Worm (Caenorhabditis elegans) whole organism, L3 larva: ENCODE data around the gene R160.14.

Experiments used
- R02D3.7 ChIP-seq: fragments of 150-350 bp; optimal IDR thresholded peaks from 2 replicates; lab custom pipeline; 2014; ENCODE audit warnings: missing biosample characterization, missing genetic modification characterization
- ZK546.5 ChIP-seq: sonication (generic microtip); optimal IDR thresholded peaks from 2 replicates; lab custom pipeline; 2017; ENCODE audit warnings: missing biosample characterization, missing genetic modification characterization
- aly-2 ChIP-seq: fragments of 150-350 bp; optimal IDR thresholded peaks from 2 replicates; lab custom pipeline; 2014; ENCODE audit warnings: missing biosample characterization, missing genetic modification characterization
- ama-1 ChIP-seq: fragments of 150-350 bp; optimal IDR thresholded peaks from 2 replicates; lab custom pipeline; 2018
- ceh-16 ChIP-seq: sonication (generic microtip); optimal IDR thresholded peaks from 2 replicates; lab custom pipeline; 2017; ENCODE audit warnings: missing biosample characterization, missing genetic modification characterization
- ceh-28 ChIP-seq: fragments of 150-350 bp; optimal IDR thresholded peaks from 2 replicates; lab custom pipeline; 2014; ENCODE audit warnings: missing biosample characterization, missing genetic modification reagents, missing genetic modification characterization
- ceh-82 ChIP-seq: fragments of 150-350 bp; optimal IDR thresholded peaks from 2 replicates; lab custom pipeline; 2014; ENCODE audit warnings: missing biosample characterization, missing genetic modification characterization
- egl-27 ChIP-seq: sonication (generic microtip); optimal IDR thresholded peaks from 4 replicates; lab custom pipeline; 2017; ENCODE audit warnings: missing biosample characterization, missing genetic modification reagents, missing genetic modification characterization
- elt-1 ChIP-seq: fragments of 150-350 bp; optimal IDR thresholded peaks from 2 replicates; lab custom pipeline; 2014; ENCODE audit warnings: missing biosample characterization, missing genetic modification characterization
- elt-2 ChIP-seq: sonication (generic microtip); optimal IDR thresholded peaks from 2 replicates; lab custom pipeline; 2016; ENCODE audit warnings: missing genetic modification reagents, mild to moderate bottlenecking, missing genetic modification characterization, missing compliant biosample characterization
- eor-1 ChIP-seq, 2 experiments: fragments of 150-350 bp; optimal IDR thresholded peaks; 2 replicates each; lab custom pipeline; 2014 to 2018; ENCODE audit warnings: missing biosample characterization in 2 of 2, missing genetic modification characterization in 2 of 2
- fkh-10 ChIP-seq: sonication (generic microtip); optimal IDR thresholded peaks from 2 replicates; lab custom pipeline; 2017; ENCODE audit warnings: missing biosample characterization, missing genetic modification reagents, missing genetic modification characterization
- fkh-2 ChIP-seq: fragments of 150-350 bp; optimal IDR thresholded peaks from 2 replicates; lab custom pipeline; 2014; ENCODE audit warnings: missing biosample characterization, missing genetic modification reagents, missing genetic modification characterization
- fos-1 ChIP-seq: fragments of 150-350 bp; optimal IDR thresholded peaks from 2 replicates; lab custom pipeline; 2014; ENCODE audit warnings: missing biosample characterization, missing genetic modification characterization
- hmg-11 ChIP-seq: sonication (generic microtip); optimal IDR thresholded peaks from 2 replicates; lab custom pipeline; 2016; ENCODE audit warnings: missing genetic modification characterization, missing compliant biosample characterization
- jun-1 ChIP-seq: fragments of 150-350 bp; optimal IDR thresholded peaks from 2 replicates; lab custom pipeline; 2014; ENCODE audit warnings: missing biosample characterization, missing genetic modification reagents, missing genetic modification characterization
- lin-39 ChIP-seq: fragments of 150-350 bp; optimal IDR thresholded peaks from 2 replicates; lab custom pipeline; 2018; ENCODE audit warnings: missing biosample characterization, missing genetic modification reagents, missing genetic modification characterization
- lsy-12 ChIP-seq: sonication (generic microtip); optimal IDR thresholded peaks from 2 replicates; lab custom pipeline; 2016; ENCODE audit warnings: mild to moderate bottlenecking, missing genetic modification characterization, missing compliant biosample characterization
- mdl-1 ChIP-seq: fragments of 150-350 bp; optimal IDR thresholded peaks from 2 replicates; lab custom pipeline; 2014; ENCODE audit warnings: missing biosample characterization, missing genetic modification characterization
- mml-1 ChIP-seq: fragments of 150-350 bp; sonication (generic microtip); optimal IDR thresholded peaks from 3 replicates; lab custom pipeline; 2014; ENCODE audit warnings: missing biosample characterization, missing genetic modification characterization
- nhr-12 ChIP-seq: fragments of 150-350 bp; optimal IDR thresholded peaks from 2 replicates; lab custom pipeline; 2014; ENCODE audit warnings: missing biosample characterization, missing genetic modification characterization
- nhr-237 ChIP-seq: fragments of 150-350 bp; optimal IDR thresholded peaks from 2 replicates; lab custom pipeline; 2014; ENCODE audit warnings: missing biosample characterization, missing genetic modification characterization
- nhr-28 ChIP-seq: fragments of 150-350 bp; optimal IDR thresholded peaks from 2 replicates; lab custom pipeline; 2014; ENCODE audit warnings: missing biosample characterization, missing genetic modification characterization
- nhr-43 ChIP-seq: sonication (generic microtip); optimal IDR thresholded peaks from 2 replicates; lab custom pipeline; 2016; ENCODE audit warnings: mild to moderate bottlenecking, missing genetic modification characterization, missing compliant biosample characterization; ENCODE audit not compliant: poor library complexity, severe bottlenecking
- nhr-67 ChIP-seq: fragments of 150-350 bp; optimal IDR thresholded peaks from 2 replicates; lab custom pipeline; 2014; ENCODE audit warnings: missing biosample characterization, missing genetic modification characterization
- nhr-76 ChIP-seq: fragments of 150-350 bp; sonication (generic microtip); optimal IDR thresholded peaks from 5 replicates; lab custom pipeline; 2014; ENCODE audit warnings: missing biosample characterization, missing genetic modification characterization
- nhr-77 ChIP-seq: fragments of 150-350 bp; optimal IDR thresholded peaks from 2 replicates; lab custom pipeline; 2014; ENCODE audit warnings: missing biosample characterization, missing genetic modification characterization
- sea-2 ChIP-seq: fragments of 150-350 bp; sonication (generic microtip); optimal IDR thresholded peaks from 4 replicates; lab custom pipeline; 2014; ENCODE audit warnings: missing biosample characterization, missing genetic modification reagents, missing genetic modification characterization
- snpc-4 ChIP-seq: fragments of 150-350 bp; optimal IDR thresholded peaks from 2 replicates; lab custom pipeline; 2014; ENCODE audit warnings: missing biosample characterization, missing genetic modification characterization
- unc-39 ChIP-seq: sonication (generic microtip); optimal IDR thresholded peaks from 4 replicates; lab custom pipeline; 2017; ENCODE audit warnings: missing biosample characterization, missing genetic modification characterization
- unc-62 ChIP-seq: fragments of 150-350 bp; sonication (generic microtip); optimal IDR thresholded peaks from 4 replicates; lab custom pipeline; 2014; ENCODE audit warnings: missing biosample characterization, missing genetic modification reagents, missing genetic modification characterization
- ztf-11 ChIP-seq: fragments of 150-350 bp; optimal IDR thresholded peaks from 2 replicates; lab custom pipeline; 2014; ENCODE audit warnings: missing biosample characterization, missing genetic modification characterization
- ztf-4 ChIP-seq: fragments of 150-350 bp; optimal IDR thresholded peaks from 2 replicates; lab custom pipeline; 2014; ENCODE audit warnings: missing biosample characterization, missing genetic modification characterization

R160.14 gene

DNA sequence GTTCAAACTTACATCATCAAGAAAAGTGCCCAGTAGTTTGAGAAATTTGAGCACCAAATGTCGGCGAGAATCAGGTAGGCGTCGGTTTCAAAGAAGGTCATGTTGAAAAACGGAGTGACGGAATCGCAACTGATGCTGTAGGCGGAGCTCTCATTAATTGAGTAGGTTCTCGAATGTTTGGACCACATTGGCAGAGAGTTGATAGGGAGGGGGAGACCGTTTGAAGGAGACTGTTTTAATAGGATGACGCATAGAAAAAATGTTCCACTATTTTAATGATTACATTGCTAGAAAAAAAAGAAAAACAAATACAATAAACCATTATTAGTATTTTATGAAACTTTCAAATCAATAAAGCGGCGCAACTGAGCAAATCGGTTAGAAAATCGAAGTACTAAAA is 8.7 kb downstream of the R160.14 start, which contains the start of gene F14H12.17:
TSS of gene F14H12.17 (minus strand) at position 101 of the 400 bp plus-strand sequence.
- TF ChIP-seq mdl-1 (tag; lab: Kevin White, UChicago) (no peak), snpc-4 (tag; lab: Kevin White, UChicago) (no peak), eor-1 (tag; optimal IDR thresholded peaks at IDR 0.05; lab: Kevin White, UChicago) (no peak), ztf-11 (tag; lab: Kevin White, UChicago) (no peak), fkh-10 (GFP tag; lab: Kevin White, UChicago) (no peak), aly-2 (tag; lab: Kevin White, UChicago) (no peak), nhr-76 (tag; lab: Kevin White, UChicago) (no peak), unc-39 (tag; lab: Kevin White, UChicago) (no peak), elt-1 (tag; lab: Kevin White, UChicago) (no peak), hmg-11 (tag; lab: Kevin White, UChicago) (no peak)

DNA sequence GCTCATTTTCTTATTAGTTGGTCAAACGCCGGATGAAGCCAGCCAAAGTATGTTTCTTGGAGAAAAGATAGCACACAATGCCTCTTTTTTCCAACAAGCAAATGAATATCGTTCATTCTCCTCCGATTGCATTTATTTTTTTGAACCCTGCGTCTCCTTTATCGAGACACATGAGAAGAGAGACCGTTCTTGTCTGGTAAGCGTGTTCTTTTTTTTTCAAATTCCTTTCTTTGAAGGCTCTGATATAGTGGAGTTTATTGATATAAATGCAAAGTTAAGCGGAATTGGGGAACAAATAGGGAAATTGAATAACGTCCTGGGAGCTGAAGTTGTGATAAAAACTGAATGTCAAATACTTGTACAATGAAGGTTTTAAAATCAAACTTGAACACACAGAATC is 9.4 kb downstream of the R160.14 start, which contains the start of gene F14H12.7:
TSS of gene F14H12.7 (minus strand) at position 101 of the 400 bp plus-strand sequence.
- TF ChIP-seq ceh-28 (tag; lab: Kevin White, UChicago) (no peak), nhr-237 (no peak), nhr-43 (no peak), nhr-28 (no peak), fos-1 (tag; lab: Kevin White, UChicago) (no peak), nhr-77 (tag; lab: Kevin White, UChicago) (no peak), ztf-4 (tag; lab: Kevin White, UChicago) (no peak), nhr-67 (tag; lab: Kevin White, UChicago) (no peak), egl-27 (tag; lab: Kevin White, UChicago) (no peak), lsy-12 (tag; lab: Kevin White, UChicago) (no peak), sea-2 (no peak), ceh-82 (tag; lab: Kevin White, UChicago) (no peak), nhr-12 (tag; lab: Kevin White, UChicago) (no peak), ama-1 (lab: Kevin White, UChicago) (no peak), ZK546.5 (tag; lab: Kevin White, UChicago) (no peak), ceh-16 (tag; lab: Kevin White, UChicago) (no peak), mml-1 (tag; lab: Kevin White, UChicago) (no peak), R02D3.7 (tag; lab: Kevin White, UChicago) (no peak), mdl-1 (tag; lab: Kevin White, UChicago) (no peak)

DNA sequence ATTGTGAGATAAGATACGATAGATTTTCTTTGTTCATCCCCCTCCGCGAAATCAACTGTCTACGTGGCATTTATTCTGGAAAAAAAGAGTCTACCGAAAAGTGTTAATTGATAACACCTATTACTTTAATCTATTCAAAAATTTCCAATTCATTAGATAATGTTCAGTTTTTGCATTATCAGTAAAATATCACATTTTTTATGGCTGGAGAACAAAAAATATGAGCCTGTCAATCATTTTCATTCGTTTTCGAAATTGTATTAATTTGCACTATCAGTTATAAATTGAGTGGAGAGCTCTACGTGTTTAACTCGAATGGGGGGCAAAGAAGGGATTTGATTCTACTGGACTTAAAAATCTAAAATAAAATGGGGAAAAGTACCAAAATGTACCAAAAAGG is 12.9 kb downstream of the R160.14 start:
- TF ChIP-seq elt-2 (tag; lab: Kevin White, UChicago) (peak; percentile 61), ceh-28 (tag; lab: Kevin White, UChicago) (no peak)

DNA sequence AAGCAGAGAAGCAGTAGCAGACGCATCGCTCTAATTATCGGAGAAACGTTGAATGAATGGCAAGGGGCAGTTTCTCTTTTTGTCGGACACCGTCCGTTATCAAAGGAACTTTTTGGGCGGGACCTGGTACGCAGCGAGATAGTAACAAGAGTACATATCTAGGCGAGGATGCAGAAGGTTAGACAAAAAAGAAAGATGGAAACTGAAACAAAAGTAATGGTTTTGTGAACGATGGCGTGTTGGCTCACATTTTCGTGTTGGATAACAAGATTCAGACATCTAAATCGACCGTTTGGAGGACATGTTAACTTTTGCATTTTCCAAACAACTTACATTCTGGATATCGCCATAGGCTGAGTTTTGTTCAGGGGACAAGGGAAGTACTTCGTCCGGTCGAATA is 14.4 kb downstream of the R160.14 start, which contains the start of gene F14H12.6:
TSS of gene F14H12.6 (minus strand) at position 101 of the 400 bp plus-strand sequence.
- TF ChIP-seq elt-2 (tag; lab: Kevin White, UChicago) = no peak
- TF ChIP-seq fkh-2 = no peak
- no peak for TF ChIP-seq ztf-4 (tag; lab: Kevin White, UChicago)
- no peak for TF ChIP-seq nhr-12 (tag; lab: Kevin White, UChicago)
- TF ChIP-seq nhr-237 = no peak
- no peak for TF ChIP-seq unc-62 (GFP tag; lab: Kevin White, UChicago)
- no peak for TF ChIP-seq jun-1 (tag; lab: Kevin White, UChicago)
- TF ChIP-seq aly-2 (tag; lab: Kevin White, UChicago) = no peak
- TF ChIP-seq nhr-76 (tag; lab: Kevin White, UChicago) = no peak
- no peak for TF ChIP-seq eor-1 (tag; optimal IDR thresholded peaks at IDR 0.05; lab: Kevin White, UChicago)
- TF ChIP-seq ceh-82 (tag; lab: Kevin White, UChicago) = no peak
- TF ChIP-seq lsy-12 (tag; lab: Kevin White, UChicago) = no peak
- no peak for TF ChIP-seq nhr-43

DNA sequence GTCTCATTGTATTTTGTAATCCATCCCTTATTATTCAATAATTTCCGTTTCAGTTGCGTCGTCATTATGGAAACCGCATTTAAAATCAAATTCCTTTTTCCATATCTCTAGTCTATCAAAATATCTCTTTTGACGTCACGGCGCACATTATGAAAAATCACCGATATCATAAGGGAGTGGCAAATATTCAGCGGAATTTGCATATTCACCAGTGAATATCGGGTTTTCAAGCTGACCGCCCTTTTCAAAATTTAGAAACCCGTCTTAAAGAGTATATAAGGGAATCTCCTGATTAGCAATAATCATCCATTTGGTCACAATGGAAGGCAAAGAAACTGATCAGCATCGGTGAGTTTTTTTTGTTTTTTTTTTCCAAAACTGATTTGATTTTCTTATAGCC is 18.6 kb downstream of the R160.14 start, which contains the start of gene col-165:
TSS of gene col-165 (plus strand) at position 301 of the 400 bp plus-strand sequence.
- TF ChIP-seq ZK546.5 (tag; lab: Kevin White, UChicago) (no peak), eor-1 (tag; optimal IDR thresholded peaks at IDR 0.05; lab: Kevin White, UChicago) (no peak), aly-2 (tag; lab: Kevin White, UChicago) (no peak), unc-39 (tag; lab: Kevin White, UChicago) (no peak), unc-62 (GFP tag; lab: Kevin White, UChicago) (no peak), ceh-28 (tag; lab: Kevin White, UChicago) (no peak), lin-39 (tag; lab: Kevin White, UChicago) (no peak)
